Worm (Caenorhabditis elegans) whole organism, early embryonic: ENCODE results near the gene pct-1.

ENCODE experiments used
- F13C5.2 ChIP-seq: sonication (generic microtip); optimal IDR thresholded peaks from 2 replicates; lab custom pipeline; 2017; ENCODE audit warnings: mild to moderate bottlenecking, missing genetic modification characterization, inconsistent platforms, missing compliant biosample characterization
- ama-1 ChIP-seq: fragments of 150-350 bp; optimal IDR thresholded peaks from 2 replicates; lab custom pipeline; 2014
- ceh-13 ChIP-seq: fragments of 200-800 bp; sonication (Bioruptor generic); optimal IDR thresholded peaks from 2 replicates; lab custom pipeline; 2018; ENCODE audit warnings: mild to moderate bottlenecking, missing genetic modification characterization, missing compliant biosample characterization
- ets-7 ChIP-seq: sonication (generic microtip); optimal IDR thresholded peaks from 2 replicates; lab custom pipeline; 2016; ENCODE audit warnings: missing genotype, missing genetic modification characterization, missing compliant biosample characterization
- hmg-4 ChIP-seq: fragments of 200-800 bp; sonication (Bioruptor generic); optimal IDR thresholded peaks from 2 replicates; lab custom pipeline; 2018; ENCODE audit warnings: mild to moderate bottlenecking, missing genetic modification characterization, missing compliant biosample characterization
- scrt-1 ChIP-seq: fragments of 200-800 bp; sonication (Bioruptor generic); IDR thresholded peaks from 2 replicates; pipeline ENCODE4 v1.3.6; 2022; ENCODE audit warnings: missing genetic modification characterization, missing compliant biosample characterization
- tbx-11 ChIP-seq: fragments of 200-800 bp; sonication (Bioruptor generic); IDR thresholded peaks from 2 replicates; pipeline ENCODE4 v1.3.6; 2022; ENCODE audit warnings: missing genetic modification characterization, missing compliant biosample characterization

- TF ChIP-seq tbx-11 (GFP tag; lab: Robert Waterston, UW) = no peak
- no peak for TF ChIP-seq ama-1 (lab: Kevin White, UChicago)
- no peak for TF ChIP-seq F13C5.2 (tag; lab: Kevin White, UChicago)
- TF ChIP-seq ets-7 (tag; lab: Kevin White, UChicago) = no peak
- no peak for TF ChIP-seq hmg-4 (GFP tag; lab: Kevin White, UChicago)
- no peak for TF ChIP-seq scrt-1 (GFP tag; lab: Robert Waterston, UW)
- no peak for TF ChIP-seq ceh-13 (GFP tag; lab: Kevin White, UChicago)
Measured at ce11 chrIV:8210300-8210699, 34.0 kb downstream of the pct-1 start, which contains the start of gene C07G1.6.
